Worm (Caenorhabditis elegans) whole organism, late embryonic: ENCODE measurements around the gene Y22D7AL.3.

Source experiments
- C08G9.2 ChIP-seq: sonication (generic microtip); optimal IDR thresholded peaks from 2 replicates; lab custom pipeline; 2016; ENCODE audit warnings: mild to moderate bottlenecking, missing genetic modification characterization, moderate library complexity, missing compliant biosample characterization
- K02D7.2 ChIP-seq: sonication (generic microtip); optimal IDR thresholded peaks from 2 replicates; lab custom pipeline; 2017; ENCODE audit warnings: mild to moderate bottlenecking, missing genetic modification characterization, missing compliant biosample characterization
- Y22D7AL.16 ChIP-seq: sonication (generic microtip); optimal IDR thresholded peaks from 2 replicates; lab custom pipeline; 2016; ENCODE audit warnings: missing genetic modification characterization, missing compliant biosample characterization
- ahr-1 ChIP-seq: sonication (generic microtip); optimal IDR thresholded peaks from 2 replicates; lab custom pipeline; 2016; ENCODE audit warnings: missing genetic modification characterization, missing compliant biosample characterization
- ama-1 ChIP-seq: fragments of 150-350 bp; optimal IDR thresholded peaks from 2 replicates; lab custom pipeline; 2014
- ceh-19 ChIP-seq: fragments of 200-800 bp; sonication (Bioruptor generic); optimal IDR thresholded peaks from 2 replicates; lab custom pipeline; 2018; ENCODE audit warnings: mild to moderate bottlenecking, missing genetic modification characterization, missing compliant biosample characterization
- ceh-2 ChIP-seq: sonication (generic microtip); optimal IDR thresholded peaks from 2 replicates; lab custom pipeline; 2016; ENCODE audit warnings: missing genotype, missing genetic modification characterization, missing compliant biosample characterization
- ceh-22 ChIP-seq: sonication (generic microtip); optimal IDR thresholded peaks from 2 replicates; lab custom pipeline; 2017; ENCODE audit warnings: missing biosample characterization, missing genetic modification characterization
- ceh-24 ChIP-seq: sonication (generic microtip); optimal IDR thresholded peaks from 2 replicates; lab custom pipeline; 2016; ENCODE audit warnings: mild to moderate bottlenecking, missing genetic modification characterization, missing compliant biosample characterization
- ceh-30 ChIP-seq: fragments of 150-350 bp; optimal IDR thresholded peaks from 2 replicates; lab custom pipeline; 2014; ENCODE audit warnings: missing biosample characterization, missing genetic modification characterization
- ceh-31 ChIP-seq: sonication (generic microtip); optimal IDR thresholded peaks from 2 replicates; lab custom pipeline; 2016; ENCODE audit warnings: missing genetic modification characterization, missing compliant biosample characterization
- ceh-34 ChIP-seq: sonication (generic microtip); optimal IDR thresholded peaks from 2 replicates; lab custom pipeline; 2016; ENCODE audit warnings: mild to moderate bottlenecking, missing genetic modification characterization, missing compliant biosample characterization
- ceh-45 ChIP-seq: fragments of 200-800 bp; sonication (Bioruptor generic); IDR thresholded peaks from 2 replicates; pipeline ENCODE4 v1.3.6; 2022; ENCODE audit warnings: missing genetic modification reagents, missing genetic modification characterization, missing compliant biosample characterization
- ceh-6 ChIP-seq: fragments of 200-800 bp; sonication (Bioruptor generic); optimal IDR thresholded peaks from 2 replicates; lab custom pipeline; 2018; ENCODE audit warnings: mild to moderate bottlenecking, missing genetic modification characterization, missing compliant biosample characterization
- che-1 ChIP-seq: sonication (generic microtip); optimal IDR thresholded peaks from 2 replicates; lab custom pipeline; 2016; ENCODE audit warnings: mild to moderate bottlenecking, missing genetic modification characterization, missing compliant biosample characterization
- elt-2 ChIP-seq: sonication (generic microtip); optimal IDR thresholded peaks from 2 replicates; lab custom pipeline; 2016; ENCODE audit warnings: missing genetic modification reagents, missing genetic modification characterization, missing compliant biosample characterization
- eyg-1 ChIP-seq: sonication (generic microtip); optimal IDR thresholded peaks from 2 replicates; lab custom pipeline; 2016; ENCODE audit warnings: missing genotype, missing genetic modification characterization, missing compliant biosample characterization
- gmeb-2 ChIP-seq: sonication (generic microtip); optimal IDR thresholded peaks from 2 replicates; lab custom pipeline; 2016; ENCODE audit warnings: missing genetic modification characterization, inconsistent platforms, missing compliant biosample characterization
- hlh-13 ChIP-seq: fragments of 200-800 bp; sonication (Bioruptor generic); optimal IDR thresholded peaks from 2 replicates; lab custom pipeline; 2018; ENCODE audit warnings: mild to moderate bottlenecking, missing genetic modification characterization, missing compliant biosample characterization
- hlh-30 ChIP-seq: sonication (generic microtip); optimal IDR thresholded peaks from 2 replicates; lab custom pipeline; 2017; ENCODE audit warnings: antibody characterized with exemption, missing genetic modification characterization, missing compliant biosample characterization; ENCODE audit not compliant: insufficient read depth
- lim-6 ChIP-seq: sonication (generic microtip); optimal IDR thresholded peaks from 2 replicates; lab custom pipeline; 2016; ENCODE audit warnings: missing genetic modification characterization, missing compliant biosample characterization
- lin-11 ChIP-seq: fragments of 200-800 bp; sonication (Bioruptor generic); optimal IDR thresholded peaks from 2 replicates; lab custom pipeline; 2018; ENCODE audit warnings: mild to moderate bottlenecking, missing genetic modification characterization, missing compliant biosample characterization
- mec-3 ChIP-seq: sonication (generic microtip); optimal IDR thresholded peaks from 2 replicates; lab custom pipeline; 2016; ENCODE audit warnings: borderline replicate concordance, missing genetic modification characterization, missing compliant biosample characterization
- nfya-1 ChIP-seq: sonication (generic microtip); optimal IDR thresholded peaks from 2 replicates; lab custom pipeline; 2017; ENCODE audit warnings: missing genetic modification characterization, mild to moderate bottlenecking, missing compliant biosample characterization, antibody characterized with exemption, moderate library complexity
- nhr-232 ChIP-seq: sonication (generic microtip); optimal IDR thresholded peaks from 2 replicates; lab custom pipeline; 2016; ENCODE audit warnings: missing genetic modification characterization, missing compliant biosample characterization
- pat-9 ChIP-seq: fragments of 200-800 bp; sonication (Bioruptor generic); optimal IDR thresholded peaks from 2 replicates; lab custom pipeline; 2018; ENCODE audit warnings: mild to moderate bottlenecking, missing genetic modification characterization, moderate library complexity, missing compliant biosample characterization
- pax-1 ChIP-seq: fragments of 150-350 bp; optimal IDR thresholded peaks from 2 replicates; lab custom pipeline; 2014; ENCODE audit warnings: missing biosample characterization, missing genetic modification characterization
- pha-4 ChIP-seq: fragments of 150-350 bp; optimal IDR thresholded peaks from 2 replicates; lab custom pipeline; 2018; ENCODE audit warnings: missing biosample characterization, missing genetic modification reagents, missing genetic modification characterization
- pqm-1 ChIP-seq: sonication (generic microtip); optimal IDR thresholded peaks from 2 replicates; lab custom pipeline; 2016; ENCODE audit warnings: missing genetic modification characterization, missing compliant biosample characterization
- sdc-2 ChIP-seq: sonication (generic microtip); optimal IDR thresholded peaks from 2 replicates; lab custom pipeline; 2016; ENCODE audit warnings: missing genotype, missing genetic modification characterization, missing compliant biosample characterization
- sox-2 ChIP-seq: fragments of 200-800 bp; sonication (Bioruptor generic); IDR thresholded peaks from 2 replicates; pipeline ENCODE4 v1.3.6; 2022; ENCODE audit warnings: missing genetic modification reagents, missing genetic modification characterization, missing compliant biosample characterization
- sox-4 ChIP-seq: sonication (generic microtip); optimal IDR thresholded peaks from 2 replicates; lab custom pipeline; 2017; ENCODE audit warnings: mild to moderate bottlenecking, missing genetic modification characterization, inconsistent platforms, missing compliant biosample characterization
- syd-9 ChIP-seq: sonication (generic microtip); optimal IDR thresholded peaks from 2 replicates; lab custom pipeline; 2016; ENCODE audit warnings: mild to moderate bottlenecking, missing genetic modification characterization, moderate library complexity, missing compliant biosample characterization
- tbx-7 ChIP-seq: sonication (generic microtip); optimal IDR thresholded peaks from 2 replicates; lab custom pipeline; 2016; ENCODE audit warnings: missing genotype, missing genetic modification characterization, missing compliant biosample characterization
- ttx-3 ChIP-seq: sonication (generic microtip); optimal IDR thresholded peaks from 2 replicates; lab custom pipeline; 2016; ENCODE audit warnings: missing genetic modification reagents, missing genetic modification characterization, missing compliant biosample characterization
- zip-5 ChIP-seq: sonication (generic microtip); optimal IDR thresholded peaks from 2 replicates; lab custom pipeline; 2016; ENCODE audit warnings: missing genetic modification characterization, missing compliant biosample characterization
- ztf-16 ChIP-seq: sonication (generic microtip); optimal IDR thresholded peaks from 2 replicates; lab custom pipeline; 2017; ENCODE audit warnings: missing genetic modification characterization, missing compliant biosample characterization

The Y22D7AL.3 gene

ce11 chrIII:1618915-1619314, 22.3 kb upstream of the Y22D7AL.3 start, which contains the start of gene Y22D7AL.10 (continued):
- TF ChIP-seq nhr-232 (tag; lab: Kevin White, UChicago) = peak; percentile 59
- peak; percentile 81 for TF ChIP-seq hlh-30 (tag; lab: Kevin White, UChicago)
- peak; percentile 95 for TF ChIP-seq ceh-34 (tag; lab: Kevin White, UChicago)
- peak; percentile 95 for TF ChIP-seq ceh-31 (tag; lab: Kevin White, UChicago)
- peak; percentile 100 for TF ChIP-seq nfya-1 (tag; lab: Kevin White, UChicago)
- TF ChIP-seq ama-1 (lab: Kevin White, UChicago) = no peak
- peak; percentile 79 for TF ChIP-seq ttx-3 (tag; lab: Kevin White, UChicago)
- TF ChIP-seq syd-9 (tag; lab: Kevin White, UChicago) = peak; percentile 85
- peak; percentile 66 for TF ChIP-seq tbx-7 (tag; lab: Kevin White, UChicago)
- peak; percentile 67 for TF ChIP-seq lin-11 (tag; lab: Kevin White, UChicago)
- TF ChIP-seq sox-4 (tag; lab: Kevin White, UChicago) = peak; percentile 54
- peak; percentile 48 for TF ChIP-seq zip-5 (tag; lab: Kevin White, UChicago)
- TF ChIP-seq ceh-30 (tag; lab: Kevin White, UChicago) = no peak
- TF ChIP-seq ceh-2 (tag; lab: Kevin White, UChicago) = peak; percentile 85
- peak; percentile 85 for TF ChIP-seq C08G9.2 (tag; lab: Kevin White, UChicago)
- peak; percentile 80 for TF ChIP-seq pqm-1 (tag; lab: Kevin White, UChicago)
- peak; percentile 72 for TF ChIP-seq che-1 (tag; lab: Kevin White, UChicago)
- peak; percentile 89 for TF ChIP-seq ztf-16 (tag; lab: Kevin White, UChicago)
- TF ChIP-seq ceh-22 (tag; lab: Kevin White, UChicago) = peak; percentile 21
- peak; percentile 93 for TF ChIP-seq pax-1 (tag; lab: Kevin White, UChicago)
- no peak for TF ChIP-seq pha-4 (tag; lab: Kevin White, UChicago)
- peak; percentile 82 for TF ChIP-seq K02D7.2 (tag; lab: Kevin White, UChicago)

DNA sequence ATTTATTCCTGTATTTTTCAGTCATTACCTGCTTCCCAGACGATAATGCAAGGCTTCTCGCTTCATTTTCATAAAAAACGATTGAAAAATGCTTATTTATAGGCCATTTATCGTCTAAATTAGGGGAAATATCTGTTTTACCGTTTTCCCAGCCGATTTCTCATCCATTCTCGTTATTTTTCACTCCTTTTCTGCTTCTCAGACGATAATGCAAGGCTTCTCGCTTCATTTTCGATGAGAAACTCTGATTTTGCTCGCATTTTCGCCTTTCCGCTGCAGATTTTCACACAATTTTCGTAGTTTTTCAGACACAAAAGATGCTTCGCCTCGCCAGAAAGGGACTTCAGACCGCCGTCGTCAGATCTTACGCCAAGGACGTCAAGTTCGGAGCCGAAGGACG, 21.8 kb upstream of the Y22D7AL.3 start, which contains the start of gene hsp-60:
Gene hsp-60 (plus strand): TSS at position 301 of the 400 bp plus-strand sequence.
- no peak for TF ChIP-seq ceh-45
- no peak for TF ChIP-seq nfya-1 (tag; lab: Kevin White, UChicago)
- TF ChIP-seq Y22D7AL.16 (tag; lab: Kevin White, UChicago) = no peak
- TF ChIP-seq pat-9 (tag; lab: Kevin White, UChicago) = no peak
- no peak for TF ChIP-seq lim-6 (tag; lab: Kevin White, UChicago)
- no peak for TF ChIP-seq hlh-13 (GFP tag; lab: Kevin White, UChicago)
- no peak for TF ChIP-seq pha-4 (tag; lab: Kevin White, UChicago)
- no peak for TF ChIP-seq mec-3 (tag; lab: Kevin White, UChicago)
- TF ChIP-seq ceh-2 (tag; lab: Kevin White, UChicago) = no peak
- no peak for TF ChIP-seq sox-2 (GFP tag; lab: Robert Waterston, UW)
- no peak for TF ChIP-seq eyg-1 (tag; lab: Kevin White, UChicago)
- no peak for TF ChIP-seq che-1 (tag; lab: Kevin White, UChicago)
- no peak for TF ChIP-seq ceh-22 (tag; lab: Kevin White, UChicago)

- no peak for TF ChIP-seq ceh-24 (tag; lab: Kevin White, UChicago)
- TF ChIP-seq sox-2 (GFP tag; lab: Robert Waterston, UW) = no peak
- TF ChIP-seq, all 69 proteins: peak for 0
These were observed 21.4 kb upstream of the Y22D7AL.3 start for ce11 chrIII:1619890-1620289.

- no peak for TF ChIP-seq C08G9.2 (tag; lab: Kevin White, UChicago)
- TF ChIP-seq gmeb-2 (tag; lab: Kevin White, UChicago) = no peak
These were observed 19.9 kb upstream of the Y22D7AL.3 start for ce11 chrIII:1621330-1621729.

ce11 chrIII:1622329-1622728, 18.9 kb upstream of the Y22D7AL.3 start:
- TF ChIP-seq C08G9.2 (tag; lab: Kevin White, UChicago) (no peak), ahr-1 (no peak), ceh-6 (no peak), nfya-1 (tag; lab: Kevin White, UChicago) (no peak), ceh-19 (GFP tag; lab: Kevin White, UChicago) (no peak), elt-2 (peak; percentile 41), sdc-2 (tag; lab: Kevin White, UChicago) (no peak), che-1 (tag; lab: Kevin White, UChicago) (no peak), pha-4 (tag; lab: Kevin White, UChicago) (no peak)
